Worm (Caenorhabditis elegans): ENCODE data around the gene Y39A3B.8.

Gene Y39A3B.8

DNA sequence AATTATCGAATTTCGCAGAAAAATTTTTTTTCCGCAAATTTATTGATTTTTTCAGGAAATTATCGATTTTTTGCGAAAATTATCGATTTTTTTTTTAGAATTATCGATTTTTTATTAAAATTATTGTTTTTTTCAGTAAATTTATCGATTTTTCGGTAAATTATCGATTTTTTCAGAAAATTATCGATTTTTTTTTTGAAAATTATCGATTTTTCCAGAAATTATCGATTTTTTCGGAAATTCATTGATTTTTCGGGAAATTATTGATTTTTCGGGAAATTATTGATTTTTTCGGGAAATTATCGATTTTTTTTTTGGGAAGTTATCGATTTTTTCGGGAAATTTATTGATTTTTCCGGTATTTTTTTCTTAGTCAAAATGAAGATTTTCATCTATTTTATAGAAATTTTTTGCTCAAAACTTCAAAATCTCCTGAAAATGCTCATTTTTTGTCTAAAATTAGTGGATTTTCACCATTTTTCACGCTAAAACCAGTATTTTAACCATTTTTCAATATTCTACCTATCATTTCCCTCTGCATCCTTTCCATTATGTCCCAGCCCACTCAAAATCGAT, 32.2 kb upstream of the Y39A3B.8 start:
- TF ChIP-seq ceh-48 (tag; optimal IDR thresholded peaks at IDR 0.05) (peak; percentile 96), ama-1 (optimal IDR thresholded peaks at IDR 0.05) (no peak)

DNA sequence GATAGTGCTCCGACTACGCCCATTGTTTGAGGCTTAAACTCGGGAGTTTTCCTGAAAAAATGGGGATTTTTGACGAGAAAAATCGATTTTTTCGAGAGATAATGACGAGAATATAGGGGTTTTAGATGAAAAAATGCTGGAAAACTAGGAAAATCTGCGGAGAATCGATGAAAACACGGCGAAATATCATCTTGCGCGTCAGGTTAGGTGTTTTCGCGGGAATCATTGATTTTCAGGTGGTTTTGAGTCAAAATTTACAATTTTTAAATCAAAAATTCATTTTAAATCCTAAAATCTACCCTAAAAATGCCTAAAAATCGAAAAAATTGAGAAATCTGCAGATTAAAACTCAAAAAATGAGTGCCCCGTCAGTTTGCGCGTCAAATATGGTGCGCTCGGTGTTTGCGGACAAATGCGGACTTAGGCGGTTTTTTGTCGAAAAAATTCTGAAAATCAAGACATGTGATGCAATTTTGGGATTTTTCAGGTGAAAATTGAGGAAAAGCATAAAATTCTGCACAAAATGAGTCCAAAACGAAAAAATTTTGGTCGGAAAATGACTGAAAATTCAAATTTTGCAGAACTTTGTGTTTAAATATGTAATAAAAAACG, 25.8 kb upstream of the Y39A3B.8 start, which contains the start of gene mboa-6:
mboa-6 (minus strand) TSS at position 51 of the 612 bp plus-strand sequence.
- TF ChIP-seq elt-2 (tag; optimal IDR thresholded peaks at IDR 0.05) (peak; percentile 20), che-1 (tag; optimal IDR thresholded peaks at IDR 0.05) (peak; percentile 27), hlh-15 (tag; optimal IDR thresholded peaks at IDR 0.05) (peak; percentile 5), rnt-1 (tag; optimal IDR thresholded peaks at IDR 0.05) (no peak)

DNA sequence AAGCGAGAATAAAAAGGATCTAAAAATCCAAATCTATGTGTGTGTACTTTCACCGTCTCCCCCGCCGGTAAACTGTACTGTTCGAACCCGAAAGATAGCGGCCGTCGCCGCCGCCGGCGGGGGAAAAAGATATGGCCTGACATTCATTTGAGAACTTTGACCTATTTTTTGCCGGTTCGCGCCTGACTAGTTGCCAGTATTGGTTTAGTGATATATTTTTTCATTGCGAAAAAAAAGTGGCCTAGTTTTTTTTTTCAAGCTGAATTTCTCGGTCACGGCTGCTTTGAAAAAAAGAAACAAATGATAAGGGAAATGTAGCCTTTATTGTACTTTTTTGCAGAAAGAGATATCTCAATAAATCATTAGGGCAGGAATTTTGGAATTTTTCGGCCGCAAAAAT, 25.2 kb upstream of the Y39A3B.8 start:
- TF ChIP-seq elt-4 (tag; optimal IDR thresholded peaks at IDR 0.05) (no peak), pha-2 (tag; optimal IDR thresholded peaks at IDR 0.05) (no peak), dmd-4 (tag; optimal IDR thresholded peaks at IDR 0.05; ENCODE audit: borderline replicate concordance) (no peak), unc-42 (tag; optimal IDR thresholded peaks at IDR 0.05) (no peak), ceh-34 (tag; optimal IDR thresholded peaks at IDR 0.05) (no peak), ceh-2 (tag; optimal IDR thresholded peaks at IDR 0.05) (no peak), zip-5 (tag; optimal IDR thresholded peaks at IDR 0.05) (no peak), unc-55 (GFP tag; optimal IDR thresholded peaks at IDR 0.05) (no peak), fkh-6 (tag; optimal IDR thresholded peaks at IDR 0.05) (no peak), dve-1 (tag; optimal IDR thresholded peaks at IDR 0.05) (no peak), ceh-19 (GFP tag; optimal IDR thresholded peaks at IDR 0.05) (no peak)

DNA sequence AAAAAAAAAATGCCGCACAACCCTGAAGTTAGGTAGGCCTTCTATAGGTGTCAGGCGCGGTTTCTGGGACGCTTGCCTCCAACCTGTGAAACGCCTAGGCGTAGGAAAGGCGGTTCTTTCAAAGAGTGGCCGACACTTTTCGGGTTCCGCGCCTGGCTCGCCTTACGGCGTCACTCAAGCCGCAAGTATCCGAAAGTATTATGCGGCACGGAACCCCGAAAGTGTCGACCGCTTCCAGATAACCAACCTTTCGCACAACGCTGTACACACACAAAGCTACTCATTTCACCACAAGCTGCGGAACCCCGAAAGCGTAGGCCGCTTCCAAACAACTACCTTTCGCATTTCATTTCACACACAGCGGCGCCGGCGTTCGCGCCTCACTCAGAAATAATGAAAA, 24.7 kb upstream of the Y39A3B.8 start:
- TF ChIP-seq ceh-2 (tag; optimal IDR thresholded peaks at IDR 0.05) (no peak), madf-2 (tag; optimal IDR thresholded peaks at IDR 0.05) (no peak), T23F11.4 (GFP tag; optimal IDR thresholded peaks at IDR 0.05) (no peak), hlh-15 (tag; optimal IDR thresholded peaks at IDR 0.05) (no peak), tbx-7 (tag; optimal IDR thresholded peaks at IDR 0.05) (no peak), ceh-48 (tag; optimal IDR thresholded peaks at IDR 0.05) (no peak), C08G9.2 (tag; optimal IDR thresholded peaks at IDR 0.05) (no peak)

DNA sequence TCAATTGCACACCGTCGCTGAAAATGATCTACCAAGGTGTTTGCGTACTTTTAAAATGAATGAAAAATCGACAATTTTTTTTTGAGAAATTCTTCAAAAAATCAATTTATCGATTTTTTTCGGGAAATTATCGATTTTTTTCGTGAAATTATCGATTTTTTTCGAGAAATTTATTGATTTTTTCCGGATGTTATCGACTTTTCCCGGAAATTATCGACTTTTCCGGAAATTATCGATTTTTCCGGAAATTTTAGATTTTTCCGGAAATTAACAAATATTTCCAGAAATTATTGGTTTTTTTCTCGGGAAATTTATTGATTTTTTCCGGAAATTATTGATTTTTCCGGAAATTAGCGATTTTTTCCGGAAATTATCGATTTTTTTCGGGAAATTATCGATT, 22.6 kb upstream of the Y39A3B.8 start:
- TF ChIP-seq ceh-48 (tag; optimal IDR thresholded peaks at IDR 0.05): peak; percentile 70

DNA sequence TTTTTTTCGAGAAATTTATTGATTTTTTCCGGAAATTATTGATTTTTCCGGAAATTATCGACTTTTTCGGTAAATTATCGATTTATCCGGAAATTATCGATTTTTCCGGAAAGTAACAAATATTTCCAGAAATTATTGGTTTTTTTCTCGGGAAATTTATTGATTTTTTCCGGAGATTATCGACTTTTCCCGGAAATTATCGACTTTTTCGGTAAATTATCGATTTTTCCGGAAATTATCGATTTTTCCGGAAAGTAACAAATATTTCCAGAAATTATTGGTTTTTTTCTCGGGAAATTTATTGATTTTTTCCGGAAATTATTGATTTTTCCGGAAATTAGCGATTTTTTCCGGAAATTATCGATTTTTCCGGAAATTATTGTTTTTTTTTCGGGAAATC, 22.2 kb upstream of the Y39A3B.8 start:
- TF ChIP-seq ceh-48 (tag; optimal IDR thresholded peaks at IDR 0.05): peak; percentile 44

DNA sequence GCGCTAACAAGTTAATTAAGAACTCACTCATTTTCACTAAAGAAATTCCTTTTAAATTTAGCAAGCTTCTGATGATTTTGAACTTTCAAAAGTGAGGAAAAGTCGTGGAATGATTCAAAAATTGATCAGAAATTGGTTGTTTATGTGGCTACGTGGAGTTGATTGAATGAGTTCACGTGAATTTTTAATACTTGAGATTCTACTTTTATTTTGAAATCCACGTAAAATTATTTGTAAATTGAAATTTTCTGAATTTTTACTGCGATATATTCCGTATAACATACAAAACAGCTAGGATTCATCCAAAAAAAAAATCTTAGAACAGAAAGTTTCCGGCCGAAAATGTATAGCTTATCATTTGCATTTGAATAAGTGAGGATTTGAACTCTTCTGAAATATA, 18.0 kb upstream of the Y39A3B.8 start, which contains the start of gene moa-1:
moa-1 (minus strand) TSS at position 101 of the 400 bp plus-strand sequence.
- no peak for TF ChIP-seq eyg-1 (tag; optimal IDR thresholded peaks at IDR 0.05)
- TF ChIP-seq K02D7.2 (tag; optimal IDR thresholded peaks at IDR 0.05): no peak
- no peak for TF ChIP-seq lin-11 (tag; optimal IDR thresholded peaks at IDR 0.05)
- no peak for TF ChIP-seq pha-4 (tag; optimal IDR thresholded peaks at IDR 0.05)
- TF ChIP-seq elt-4 (tag; optimal IDR thresholded peaks at IDR 0.05): no peak
- no peak for TF ChIP-seq gmeb-2 (tag; optimal IDR thresholded peaks at IDR 0.05)

DNA sequence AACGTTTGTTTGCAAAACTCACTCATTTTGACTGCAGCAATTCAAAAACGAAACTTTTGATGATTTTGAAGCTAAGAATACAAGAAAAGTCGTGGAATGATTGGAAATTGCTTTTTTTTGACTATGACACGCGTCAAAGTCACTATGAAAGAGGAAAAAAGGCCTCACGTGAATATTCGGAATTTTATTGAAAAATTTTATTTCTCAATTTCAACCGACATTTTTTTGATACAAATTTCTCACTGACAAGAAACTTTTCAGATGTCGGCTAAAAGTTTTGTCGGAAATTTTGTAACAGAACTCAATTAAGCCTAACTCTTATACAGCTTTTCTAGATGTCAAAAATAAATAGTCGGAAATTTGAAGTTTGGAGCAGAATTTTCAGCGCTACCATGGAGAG, 17.4 kb upstream of the Y39A3B.8 start, which contains the start of gene R155.5:
R155.5 (minus strand) TSS at position 101 of the 400 bp plus-strand sequence.
- TF ChIP-seq hlh-13 (GFP tag; optimal IDR thresholded peaks at IDR 0.05) (no peak), tbx-2 (tag; optimal IDR thresholded peaks at IDR 0.05) (no peak), pqm-1 (tag; optimal IDR thresholded peaks at IDR 0.05) (no peak), ets-4 (tag; optimal IDR thresholded peaks at IDR 0.05) (no peak), lim-6 (tag; optimal IDR thresholded peaks at IDR 0.05) (no peak), Y22D7AL.16 (tag; optimal IDR thresholded peaks at IDR 0.05) (no peak), pax-1 (tag; optimal IDR thresholded peaks at IDR 0.05) (no peak), pat-9 (tag; optimal IDR thresholded peaks at IDR 0.05) (no peak), ttx-3 (tag; optimal IDR thresholded peaks at IDR 0.05) (no peak), ahr-1 (tag; optimal IDR thresholded peaks at IDR 0.05) (no peak), F13H6.1 (tag; optimal IDR thresholded peaks at IDR 0.05) (no peak), madf-2 (tag; optimal IDR thresholded peaks at IDR 0.05) (no peak)

Data from whole organism, late embryonic.